Worm (Caenorhabditis elegans) whole organism, L4 larva: ENCODE results near the gene F59B10.3.

ENCODE experiments used
- F44E2.7 ChIP-seq: fragments of 200-800 bp; sonication (Bioruptor generic); IDR thresholded peaks from 2 replicates; pipeline ENCODE4 v2.1.2; 2022; ENCODE audit warnings: missing genetic modification characterization, missing compliant biosample characterization
- R02D3.7 ChIP-seq: fragments of 150-350 bp; sonication (generic microtip); optimal IDR thresholded peaks from 3 replicates; lab custom pipeline; 2014; ENCODE audit warnings: missing biosample characterization, missing genetic modification characterization
- T20F7.1 ChIP-seq: fragments of 200-800 bp; sonication (Bioruptor generic); optimal IDR thresholded peaks from 2 replicates; lab custom pipeline; 2018; ENCODE audit warnings: mild to moderate bottlenecking, missing genetic modification characterization, missing compliant biosample characterization
- T26A8.4 ChIP-seq: fragments of 200-800 bp; sonication (Bioruptor generic); IDR thresholded peaks from 2 replicates; pipeline ENCODE4 v1.3.6; 2022; ENCODE audit warnings: missing genetic modification characterization, missing compliant biosample characterization
- Y48G9A.11 ChIP-seq: fragments of 200-800 bp; sonication (Bioruptor generic); IDR thresholded peaks from 2 replicates; pipeline ENCODE4 v1.3.6; 2022; ENCODE audit warnings: missing genetic modification reagents, missing genetic modification characterization, missing compliant biosample characterization
- Y75B8A.6 ChIP-seq: fragments of 200-800 bp; sonication (Bioruptor generic); IDR thresholded peaks from 2 replicates; pipeline ENCODE4 v1.3.6; 2022; ENCODE audit warnings: missing genetic modification reagents, missing genetic modification characterization, missing compliant biosample characterization
- arid-1 ChIP-seq: fragments of 200-800 bp; sonication (Bioruptor generic); conservative IDR thresholded peaks from 2 replicates; pipeline ENCODE4 v1.3.6; 2022; ENCODE audit warnings: missing genetic modification reagents, missing genetic modification characterization, missing compliant biosample characterization
- ceh-20 ChIP-seq: fragments of 200-800 bp; sonication (Bioruptor generic); IDR thresholded peaks from 2 replicates; pipeline ENCODE4 v1.3.6; 2022; ENCODE audit warnings: missing genetic modification reagents, missing genetic modification characterization, missing compliant biosample characterization
- ceh-62 ChIP-seq: sonication (generic microtip); optimal IDR thresholded peaks from 2 replicates; lab custom pipeline; 2017; ENCODE audit warnings: missing biosample characterization, missing genetic modification characterization
- ctbp-1 ChIP-seq: fragments of 200-800 bp; sonication (Bioruptor generic); IDR thresholded peaks from 2 replicates; pipeline ENCODE4 v1.3.6; 2022; ENCODE audit warnings: missing genetic modification reagents, missing genetic modification characterization, missing compliant biosample characterization
- daf-12 ChIP-seq: fragments of 150-350 bp; optimal IDR thresholded peaks from 2 replicates; lab custom pipeline; 2014; ENCODE audit warnings: missing biosample characterization, missing genetic modification reagents, missing genetic modification characterization
- daf-16 ChIP-seq, 3 experiments: sonication (generic microtip); optimal IDR thresholded peaks; 2 replicates each; lab custom pipeline; 2016 to 2017; ENCODE audit warnings: missing genetic modification characterization in 3 of 3, missing genetic modification reagents in 3 of 3, mild to moderate bottlenecking in 2 of 3, missing compliant biosample characterization in 2 of 3, missing biosample characterization in 1 of 3, moderate library complexity in 1 of 3
- dmd-6 ChIP-seq: fragments of 200-800 bp; sonication (Bioruptor generic); IDR thresholded peaks from 2 replicates; pipeline ENCODE4 v1.3.6; 2022; ENCODE audit warnings: missing genetic modification reagents, missing genetic modification characterization, missing compliant biosample characterization
- dmd-9 ChIP-seq: fragments of 200-800 bp; sonication (Bioruptor generic); IDR thresholded peaks from 2 replicates; pipeline ENCODE4 v1.3.6; 2022; ENCODE audit warnings: missing genetic modification reagents, missing genetic modification characterization, missing compliant biosample characterization
- dve-1 ChIP-seq: sonication (generic microtip); optimal IDR thresholded peaks from 2 replicates; lab custom pipeline; 2017; ENCODE audit warnings: antibody characterized with exemption, mild to moderate bottlenecking, missing genetic modification characterization, missing compliant biosample characterization; ENCODE audit not compliant: insufficient read depth
- fos-1 ChIP-seq: fragments of 150-350 bp; optimal IDR thresholded peaks from 2 replicates; lab custom pipeline; 2014; ENCODE audit warnings: missing biosample characterization, missing genetic modification characterization
- hif-1 ChIP-seq, 2 experiments: sonication (generic microtip); optimal IDR thresholded peaks; 2 replicates each; lab custom pipeline; 2016 to 2017; ENCODE audit warnings: missing compliant biosample characterization in 2 of 2, missing genetic modification characterization in 2 of 2, missing genetic modification reagents in 2 of 2, missing genotype in 2 of 2, mild to moderate bottlenecking in 1 of 2
- hlh-11 ChIP-seq: fragments of 200-800 bp; sonication (Bioruptor generic); optimal IDR thresholded peaks from 2 replicates; lab custom pipeline; 2018; ENCODE audit warnings: mild to moderate bottlenecking, missing genetic modification characterization, missing compliant biosample characterization
- hlh-30 ChIP-seq: sonication (generic microtip); optimal IDR thresholded peaks from 2 replicates; lab custom pipeline; 2017; ENCODE audit warnings: antibody characterized with exemption, mild to moderate bottlenecking, missing genetic modification characterization, missing compliant biosample characterization; ENCODE audit not compliant: insufficient read depth
- hmg-1.1 ChIP-seq: fragments of 200-800 bp; sonication (Bioruptor generic); IDR thresholded peaks from 2 replicates; pipeline ENCODE4 v1.3.6; 2022; ENCODE audit warnings: missing genetic modification reagents, missing genetic modification characterization, missing compliant biosample characterization
- jun-1 ChIP-seq: fragments of 150-350 bp; optimal IDR thresholded peaks from 2 replicates; lab custom pipeline; 2014; ENCODE audit warnings: missing biosample characterization, missing genetic modification reagents, missing genetic modification characterization
- lim-7 ChIP-seq: fragments of 200-800 bp; sonication (Bioruptor generic); IDR thresholded peaks from 2 replicates; pipeline ENCODE4 v1.3.6; 2022; ENCODE audit warnings: missing genetic modification characterization, missing compliant biosample characterization
- lin-13 ChIP-seq: fragments of 150-350 bp; optimal IDR thresholded peaks from 2 replicates; lab custom pipeline; 2014; ENCODE audit warnings: missing biosample characterization, missing genetic modification reagents, missing genetic modification characterization
- lin-15B ChIP-seq: fragments of 150-350 bp; sonication (generic microtip); optimal IDR thresholded peaks from 3 replicates; lab custom pipeline; 2014; ENCODE audit warnings: missing biosample characterization, missing genetic modification characterization
- lin-29 ChIP-seq: fragments of 200-800 bp; sonication (Bioruptor generic); IDR thresholded peaks from 2 replicates; pipeline ENCODE4 v1.3.6; 2022; ENCODE audit warnings: missing genetic modification reagents, missing genetic modification characterization, missing compliant biosample characterization
- lin-38 ChIP-seq: fragments of 200-800 bp; sonication (Bioruptor generic); IDR thresholded peaks from 2 replicates; pipeline ENCODE4 v1.3.6; 2022; ENCODE audit warnings: missing genetic modification reagents, missing genetic modification characterization, missing compliant biosample characterization
- lir-3 ChIP-seq: sonication (generic microtip); optimal IDR thresholded peaks from 2 replicates; lab custom pipeline; 2016; ENCODE audit warnings: mild to moderate bottlenecking, missing genetic modification characterization, missing compliant biosample characterization
- lsy-2 ChIP-seq, 2 experiments: fragments of 150-350 bp in 1 of 2; sonication (generic microtip) in 1 of 2; optimal IDR thresholded peaks; 2 replicates each; lab custom pipeline; 2014 to 2017; ENCODE audit warnings: missing biosample characterization in 2 of 2, missing genetic modification characterization in 2 of 2
- madf-5 ChIP-seq, 2 experiments: fragments of 200-800 bp; sonication (Bioruptor generic); IDR thresholded peaks; 2 replicates each; pipeline ENCODE4 v1.3.6; 2022; ENCODE audit warnings: missing compliant biosample characterization in 2 of 2, missing genetic modification characterization in 2 of 2
- mdt-29 ChIP-seq: fragments of 200-800 bp; sonication (Bioruptor generic); IDR thresholded peaks from 2 replicates; pipeline ENCODE4 v1.3.6; 2022; ENCODE audit warnings: missing genetic modification reagents, missing genetic modification characterization, missing compliant biosample characterization
- mep-1 ChIP-seq: fragments of 150-350 bp; sonication (generic microtip); optimal IDR thresholded peaks from 3 replicates; lab custom pipeline; 2014; ENCODE audit warnings: missing biosample characterization, missing genetic modification characterization
- mes-2 ChIP-seq: sonication (generic microtip); optimal IDR thresholded peaks from 2 replicates; lab custom pipeline; 2016; ENCODE audit warnings: missing genotype, mild to moderate bottlenecking, missing genetic modification characterization, missing compliant biosample characterization; ENCODE audit not compliant: poor library complexity, severe bottlenecking
- mxl-2 ChIP-seq: fragments of 200-800 bp; sonication (Bioruptor generic); conservative IDR thresholded peaks from 2 replicates; pipeline ENCODE4 v1.3.6; 2022; ENCODE audit warnings: missing genetic modification reagents, missing genetic modification characterization, missing compliant biosample characterization
- mxl-3 ChIP-seq: fragments of 200-800 bp; sonication (Bioruptor generic); optimal IDR thresholded peaks from 2 replicates; lab custom pipeline; 2018; ENCODE audit warnings: mild to moderate bottlenecking, missing genetic modification characterization, missing compliant biosample characterization
- nhr-10 ChIP-seq: fragments of 150-350 bp; optimal IDR thresholded peaks from 2 replicates; lab custom pipeline; 2014; ENCODE audit warnings: missing biosample characterization, missing genetic modification characterization
- nhr-102 ChIP-seq: sonication (generic microtip); optimal IDR thresholded peaks from 2 replicates; lab custom pipeline; 2016; ENCODE audit warnings: mild to moderate bottlenecking, missing genetic modification characterization, moderate library complexity, missing compliant biosample characterization
- nhr-11 ChIP-seq: fragments of 150-350 bp; optimal IDR thresholded peaks from 2 replicates; lab custom pipeline; 2014; ENCODE audit warnings: missing biosample characterization, missing genetic modification characterization
- nhr-237 ChIP-seq: sonication (generic microtip); optimal IDR thresholded peaks from 2 replicates; lab custom pipeline; 2017; ENCODE audit warnings: missing biosample characterization, missing genetic modification characterization
- nhr-25 ChIP-seq: sonication (generic microtip); optimal IDR thresholded peaks from 2 replicates; lab custom pipeline; 2017; ENCODE audit warnings: missing genetic modification characterization, mild to moderate bottlenecking, missing compliant biosample characterization, antibody characterized with exemption, moderate library complexity, borderline replicate concordance; ENCODE audit not compliant: insufficient read depth
- nhr-48 ChIP-seq: sonication (generic microtip); optimal IDR thresholded peaks from 2 replicates; lab custom pipeline; 2016; ENCODE audit warnings: mild to moderate bottlenecking, missing genetic modification characterization, missing compliant biosample characterization
- pha-4 ChIP-seq, 2 experiments: fragments of 150-350 bp in 1 of 2; fragments of 200-800 bp in 1 of 2; sonication (Bioruptor generic) in 1 of 2; IDR thresholded peaks in 1 of 2; optimal IDR thresholded peaks in 1 of 2; 2 replicates each; pipeline versions ENCODE4 v1.3.6 to Lab custom; 2014 to 2022; ENCODE audit warnings: missing genetic modification characterization in 2 of 2, missing genetic modification reagents in 2 of 2, missing biosample characterization in 1 of 2, missing compliant biosample characterization in 1 of 2
- saeg-2 ChIP-seq: fragments of 200-800 bp; sonication (Bioruptor generic); IDR thresholded peaks from 2 replicates; pipeline ENCODE4 v1.3.6; 2022; ENCODE audit warnings: missing genetic modification reagents, missing genetic modification characterization, missing compliant biosample characterization
- sdz-12 ChIP-seq: fragments of 200-800 bp; sonication (Bioruptor generic); optimal IDR thresholded peaks from 2 replicates; lab custom pipeline; 2018; ENCODE audit warnings: mild to moderate bottlenecking, missing genetic modification characterization, missing compliant biosample characterization
- spr-1 ChIP-seq: sonication (generic microtip); optimal IDR thresholded peaks from 2 replicates; lab custom pipeline; 2016; ENCODE audit warnings: mild to moderate bottlenecking, missing genetic modification characterization, missing compliant biosample characterization
- tag-97 ChIP-seq: fragments of 200-800 bp; sonication (Bioruptor generic); IDR thresholded peaks from 2 replicates; pipeline ENCODE4 v1.3.6; 2022; ENCODE audit warnings: missing genetic modification characterization, missing compliant biosample characterization
- tra-1 ChIP-seq: fragments of 200-800 bp; sonication (Bioruptor generic); IDR thresholded peaks from 2 replicates; pipeline ENCODE4 v1.3.6; 2022; ENCODE audit warnings: missing genetic modification reagents, missing genetic modification characterization, missing compliant biosample characterization
- unc-130 ChIP-seq: sonication (generic microtip); optimal IDR thresholded peaks from 2 replicates; lab custom pipeline; 2016; ENCODE audit warnings: missing genetic modification reagents, missing genetic modification characterization, missing compliant biosample characterization
- zfp-2 ChIP-seq: sonication (generic microtip); optimal IDR thresholded peaks from 2 replicates; lab custom pipeline; 2016; ENCODE audit warnings: mild to moderate bottlenecking, missing genetic modification characterization, missing compliant biosample characterization

F59B10.3 gene

ce11 chrII:10527649-10528134, 17.4 kb downstream of the F59B10.3 start, which contains the start of gene mab-10:
Gene mab-10 (plus strand): TSS chrII:10528084.
- TF ChIP-seq mep-1 (tag; lab: Kevin White, UChicago) (peak; percentile 64), lsy-2 (tag; optimal IDR thresholded peaks at IDR 0.05; lab: Kevin White, UChicago) (peak in 1 of 2 experiments; percentile 53), saeg-2 (GFP tag; lab: Robert Waterston, UW) (no peak), fos-1 (tag; lab: Kevin White, UChicago) (no peak), mxl-2 (no peak), unc-130 (GFP tag; lab: Kevin White, UChicago) (no peak), lir-3 (tag; lab: Kevin White, UChicago) (no peak), Y48G9A.11 (no peak), spr-1 (tag; lab: Kevin White, UChicago) (no peak), dve-1 (tag; lab: Kevin White, UChicago) (peak; percentile 67), madf-5 (GFP tag; IDR thresholded peaks at IDR 0.05; lab: Robert Waterston, UW) (0 out of 4 replicates have a peak, but pooled peaks of 1 of the 2 experiments have one; percentile 25), tra-1 (GFP tag; lab: Robert Waterston, UW) (no peak), hlh-30 (peak; percentile 85), sdz-12 (GFP tag; lab: Kevin White, UChicago) (no peak), dmd-6 (GFP tag; lab: Robert Waterston, UW) (peak; percentile 44), hlh-11 (tag; lab: Kevin White, UChicago) (peak; percentile 90), F44E2.7 (0 out of 2 replicates have a peak, but pooled peaks have one; percentile 19), Y75B8A.6 (GFP tag; lab: Robert Waterston, UW) (no peak), dmd-9 (no peak), ceh-20 (peak; percentile 46; the same call in 1 of the 2 replicates), T20F7.1 (GFP tag; lab: Kevin White, UChicago) (no peak), mxl-3 (GFP tag; lab: Kevin White, UChicago) (peak; percentile 83), ceh-62 (tag; lab: Kevin White, UChicago) (no peak), tag-97 (GFP tag; lab: Robert Waterston, UW) (no peak), zfp-2 (no peak), hif-1 (tag; optimal IDR thresholded peaks at IDR 0.05; lab: Kevin White, UChicago) (peak in 1 of 2 experiments; percentile 63), nhr-11 (peak; percentile 37), arid-1 (GFP tag; lab: Robert Waterston, UW) (no peak), nhr-237 (tag; lab: Kevin White, UChicago) (no peak), mdt-29 (no peak), nhr-25 (tag; lab: Kevin White, UChicago) (peak; percentile 85), nhr-102 (tag; lab: Kevin White, UChicago) (peak; percentile 17), lim-7 (GFP tag; lab: Robert Waterston, UW) (0 out of 2 replicates have a peak, but pooled peaks have one; percentile 7), mes-2 (tag; lab: Kevin White, UChicago) (peak; percentile 55), nhr-10 (tag; lab: Kevin White, UChicago) (no peak), ctbp-1 (0 out of 2 replicates have a peak, but pooled peaks have one; percentile 41), hmg-1.1 (GFP tag; lab: Robert Waterston, UW) (peak; percentile 78), pha-4 (GFP tag; IDR thresholded peaks at IDR 0.05; lab: Robert Waterston, UW) (peak; percentile 17; the same call in 1 of the 2 replicates), pha-4 (tag; optimal IDR thresholded peaks at IDR 0.05; lab: Kevin White, UChicago) (peak; percentile 49), nhr-48 (tag; lab: Kevin White, UChicago) (peak; percentile 20), lin-13 (GFP tag; lab: Kevin White, UChicago) (no peak), lin-29 (GFP tag; lab: Robert Waterston, UW) (no peak), T26A8.4 (0 out of 2 replicates have a peak, but pooled peaks have one; percentile 47), R02D3.7 (tag; lab: Kevin White, UChicago) (no peak), jun-1 (tag; lab: Kevin White, UChicago) (no peak), daf-12 (tag; lab: Kevin White, UChicago) (no peak), lin-15B (tag; lab: Kevin White, UChicago) (no peak), lin-38 (GFP tag; lab: Robert Waterston, UW) (0 out of 2 replicates have a peak, but pooled peaks have one; percentile 19), daf-16 (GFP tag; optimal IDR thresholded peaks at IDR 0.05; lab: Kevin White, UChicago) (peak in 1 of 2 experiments; percentile 26), daf-16 (tag; optimal IDR thresholded peaks at IDR 0.05; lab: Kevin White, UChicago) (peak; percentile 40)
